Fruit fly (Drosophila melanogaster): ENCODE data around the gene Coq3.

Gene Coq3

DNA sequence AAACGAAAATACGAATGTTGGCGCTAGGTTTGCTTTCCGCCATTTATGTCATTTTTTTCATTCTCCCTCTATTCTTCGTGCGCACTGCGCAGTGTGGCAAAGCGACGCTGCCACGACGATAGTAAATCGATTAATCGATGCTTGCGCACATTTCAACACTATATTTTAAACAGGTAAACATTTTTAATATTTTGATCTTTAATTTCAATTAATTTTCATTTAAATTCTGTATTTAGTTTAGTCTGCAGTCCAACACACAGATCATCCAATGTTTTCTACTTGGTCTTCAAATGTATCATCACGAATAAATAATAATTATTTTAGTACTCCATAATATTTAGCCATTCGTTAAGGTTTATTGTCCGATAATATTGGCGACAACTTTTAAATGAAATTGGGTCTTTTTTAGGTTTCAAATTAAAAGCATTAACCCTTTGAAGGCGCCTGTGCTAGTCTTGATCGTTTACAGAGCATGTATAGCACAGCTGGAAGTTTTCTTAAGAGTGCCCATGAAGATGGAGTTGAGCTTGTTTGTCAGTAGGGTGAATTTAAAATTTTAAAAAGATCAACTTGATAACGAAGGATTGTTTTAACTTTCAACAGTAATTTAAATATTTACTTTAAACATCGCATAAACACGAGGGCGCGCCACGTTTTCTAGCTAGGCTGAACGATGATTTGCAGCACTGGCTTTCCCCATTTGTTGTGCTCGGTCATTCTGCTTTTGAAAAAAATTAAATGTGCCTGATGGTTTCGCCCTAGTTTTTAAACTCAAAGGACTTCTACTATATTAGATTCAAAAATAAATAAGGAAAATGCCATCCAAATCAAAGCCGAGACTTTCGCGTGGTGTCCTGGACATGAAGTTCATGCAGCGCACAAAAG is 2.0 kb downstream of the Coq3 start, which contains the start of the genes Mpp6 and E2f2 (continued):
- TF ChIP-seq gsb-n (tag; optimal IDR thresholded peaks at IDR 0.05) (no peak), ase (GFP tag; IDR thresholded peaks at IDR 0.05) (no peak), CG9437 (GFP tag; optimal IDR thresholded peaks at IDR 0.05) (peak; percentile 27), odd (GFP tag; optimal IDR thresholded peaks at IDR 0.05) (no peak), tll (GFP tag; optimal IDR thresholded peaks at IDR 0.05) (no peak), Hey (tag; optimal IDR thresholded peaks at IDR 0.05) (no peak), insv (GFP tag; optimal IDR thresholded peaks at IDR 0.05) (no peak), ttk (GFP tag; IDR thresholded peaks at IDR 0.05) (no peak), Six4 (GFP tag; optimal IDR thresholded peaks at IDR 0.05) (no peak), ATbp (GFP tag; optimal IDR thresholded peaks at IDR 0.05) (no peak), CG12942 (GFP tag; optimal IDR thresholded peaks at IDR 0.05) (peak; percentile 6), maf-S (GFP tag; optimal IDR thresholded peaks at IDR 0.05) (no peak), CG15011 (GFP tag; optimal IDR thresholded peaks at IDR 0.05) (no peak), CG7839 (tag; optimal IDR thresholded peaks at IDR 0.05) (peak; percentile 7), CG43689 (GFP tag; IDR thresholded peaks at IDR 0.05) (no peak), Chrac-16 (GFP tag; optimal IDR thresholded peaks at IDR 0.05) (no peak), CG32767 (GFP tag; IDR thresholded peaks at IDR 0.05) (no peak)

DNA sequence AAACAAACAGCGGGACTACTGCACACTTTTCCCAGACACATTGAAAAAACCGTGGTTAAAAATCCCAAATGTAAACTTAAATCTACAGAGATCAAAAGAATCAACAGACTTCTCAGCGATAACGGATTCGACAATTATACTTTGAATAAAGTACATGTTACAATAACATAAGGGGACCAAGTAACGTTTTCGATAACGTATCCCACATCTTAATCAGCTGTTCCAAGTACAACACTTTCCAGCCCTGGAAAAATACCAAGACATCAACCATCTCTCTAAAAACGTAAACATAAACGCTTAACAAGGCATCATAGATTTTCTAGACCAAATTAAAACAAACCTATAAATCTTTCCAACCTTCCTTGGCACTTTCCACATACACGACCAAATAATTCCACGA is 4.6 kb downstream of the Coq3 start:
- TF ChIP-seq Lim3 (GFP tag; IDR thresholded peaks at IDR 0.05) (no peak), tin (GFP tag; optimal IDR thresholded peaks at IDR 0.05) (no peak), ro (GFP tag; IDR thresholded peaks at IDR 0.05) (no peak), Max (GFP tag; optimal IDR thresholded peaks at IDR 0.05) (no peak), HLHmδ (GFP tag; optimal IDR thresholded peaks at IDR 0.05) (no peak), D19B (GFP tag; optimal IDR thresholded peaks at IDR 0.05) (no peak), Hr51 (GFP tag; optimal IDR thresholded peaks at IDR 0.05) (no peak), crp (GFP tag; optimal IDR thresholded peaks at IDR 0.05) (peak; percentile 43 to 95), ind (GFP tag; optimal IDR thresholded peaks at IDR 0.05) (no peak), sug (tag; optimal IDR thresholded peaks at IDR 0.05) (peak; percentile 23), mirr (GFP tag; optimal IDR thresholded peaks at IDR 0.05) (no peak), pzg (GFP tag; optimal IDR thresholded peaks at IDR 0.05) (peak; percentile 79), CG7928 (GFP tag; optimal IDR thresholded peaks at IDR 0.05) (peak; percentile 94), pros (GFP tag; optimal IDR thresholded peaks at IDR 0.05) (peak; percentile 61), CG4617 (GFP tag; optimal IDR thresholded peaks at IDR 0.05; ENCODE audit: borderline replicate concordance) (peak; percentile 6), CG10267 (tag; optimal IDR thresholded peaks at IDR 0.05) (peak; percentile 23), CG8388 (GFP tag; optimal IDR thresholded peaks at IDR 0.05) (no peak), Nf-YC (tag; optimal IDR thresholded peaks at IDR 0.05) (peak; percentile 14), CG2712 (tag; optimal IDR thresholded peaks at IDR 0.05) (peak; percentile 0), CG11723 (GFP tag; optimal IDR thresholded peaks at IDR 0.05) (no peak), dmrt11E (tag; optimal IDR thresholded peaks at IDR 0.05) (no peak), cg (GFP tag; optimal IDR thresholded peaks at IDR 0.05) (no peak), Nf-YA (GFP tag; IDR thresholded peaks at IDR 0.05) (no peak), NK7.1 (GFP tag; optimal IDR thresholded peaks at IDR 0.05) (no peak), CG8290 (GFP tag; optimal IDR thresholded peaks at IDR 0.05) (no peak), CG8290 (tag; optimal IDR thresholded peaks at IDR 0.05) (peak in 1 of 2 experiments; percentile 49), Lhr (GFP tag; optimal IDR thresholded peaks at IDR 0.05) (no peak), row (GFP tag; IDR thresholded peaks at IDR 0.05) (0 out of 3 replicates have a peak, but pooled peaks have one; percentile 34), tgo (GFP tag; IDR thresholded peaks at IDR 0.05) (no peak), CG10209 (GFP tag; optimal IDR thresholded peaks at IDR 0.05) (no peak), CG5245 (GFP tag; optimal IDR thresholded peaks at IDR 0.05) (no peak)

Measured in whole organism, embryonic.